Worm (Caenorhabditis elegans): ENCODE data around the gene gpdh-2.
A peak's percentile ranks its signal among the peaks of the same experiment; 100 is the strongest.

gpdh-2 gene

ce11 chrIII:9826005-9826404, 33.0 kb downstream of the gpdh-2 start (continued):
- TF ChIP-seq nhr-12 (tag; optimal IDR thresholded peaks at IDR 0.05) = no peak
- TF ChIP-seq grh-1 (GFP tag; IDR thresholded peaks at IDR 0.05) = 0 out of 2 replicates have a peak, but pooled peaks have one; percentile 10
- TF ChIP-seq mdl-1 (tag; optimal IDR thresholded peaks at IDR 0.05) = peak in 1 of 2 experiments; percentile 66
- TF ChIP-seq blmp-1 (tag; optimal IDR thresholded peaks at IDR 0.05) = peak; percentile 43
- TF ChIP-seq C16A3.4 (tag; optimal IDR thresholded peaks at IDR 0.05) = no peak
- TF ChIP-seq lir-3 (tag; optimal IDR thresholded peaks at IDR 0.05; ENCODE audit: poor library complexity) = peak; percentile 11
- TF ChIP-seq unc-98 (GFP tag; IDR thresholded peaks at IDR 0.05) = no peak
- TF ChIP-seq ama-1 (optimal IDR thresholded peaks at IDR 0.05) = peak; percentile 89
- no peak for TF ChIP-seq sox-4 (tag; optimal IDR thresholded peaks at IDR 0.05)
- peak; percentile 11 for TF ChIP-seq xbp-1 (tag; optimal IDR thresholded peaks at IDR 0.05)
- TF ChIP-seq efl-1 (optimal IDR thresholded peaks at IDR 0.05) = peak; percentile 36 to 53
- peak; percentile 44 to 81 for TF ChIP-seq efl-1 (GFP tag; optimal IDR thresholded peaks at IDR 0.05 in 1 of 2)
- TF ChIP-seq ceh-90 (tag; optimal IDR thresholded peaks at IDR 0.05) = no peak
- TF ChIP-seq lin-35 (GFP tag; optimal IDR thresholded peaks at IDR 0.05) = peak; percentile 10 to 61
- peak; percentile 76 for TF ChIP-seq mep-1 (tag; optimal IDR thresholded peaks at IDR 0.05)
- no peak for TF ChIP-seq zip-4 (GFP tag; optimal IDR thresholded peaks at IDR 0.05)

DNA sequence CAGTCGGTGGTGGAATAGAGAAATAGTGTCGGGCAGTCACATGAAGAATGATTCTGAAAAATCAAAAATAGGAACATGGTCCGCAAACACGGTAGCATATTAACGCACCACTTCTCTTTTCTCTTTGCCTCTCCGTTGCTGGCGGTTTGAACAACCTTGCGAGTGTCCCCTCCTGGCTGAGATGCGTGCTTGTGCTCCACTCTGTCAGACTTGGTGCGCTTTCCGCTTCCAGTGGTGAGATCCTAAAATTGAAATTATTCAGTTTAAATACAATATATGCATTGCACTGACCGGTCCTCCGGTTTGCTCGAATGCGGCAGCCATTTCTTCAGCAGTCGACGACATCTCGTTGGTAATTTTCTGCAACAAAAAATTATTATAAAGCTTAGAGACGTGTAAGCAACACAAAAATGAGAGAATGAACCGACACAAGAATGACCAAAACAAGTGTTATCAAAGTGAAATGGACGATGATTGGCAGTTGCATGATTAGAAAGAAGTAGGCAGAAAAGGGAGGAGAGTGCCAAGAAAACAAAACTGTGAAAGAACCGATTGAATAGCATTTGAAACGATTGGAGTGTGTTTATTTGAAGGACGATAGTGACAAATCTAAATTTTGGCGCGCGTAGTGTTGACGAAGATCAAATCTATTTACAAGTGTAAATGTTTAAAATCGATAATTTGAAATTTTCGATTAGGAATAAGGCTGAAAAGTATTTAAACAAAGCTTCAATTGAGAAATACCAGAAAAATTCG, 33.7 kb downstream of the gpdh-2 start, which contains the start of gene ZK632.9:
TSS of gene ZK632.9 (minus strand) at position 360 of the 756 bp plus-strand sequence.
- peak; percentile 21 to 33 (median 32) for TF ChIP-seq dpl-1 (GFP tag; optimal IDR thresholded peaks at IDR 0.05)
- TF ChIP-seq mep-1 (tag; optimal IDR thresholded peaks at IDR 0.05) = peak; percentile 12
- TF ChIP-seq lsy-2 (tag; optimal IDR thresholded peaks at IDR 0.05) = peak in 1 of 2 experiments; percentile 9
- peak; percentile 33 for TF ChIP-seq snu-23 (GFP tag; optimal IDR thresholded peaks at IDR 0.05)
- TF ChIP-seq lin-14 (GFP tag; optimal IDR thresholded peaks at IDR 0.05) = peak; percentile 31
- TF ChIP-seq blmp-1 (tag; optimal IDR thresholded peaks at IDR 0.05) = peak; percentile 58
- TF ChIP-seq ceh-88 (GFP tag; IDR thresholded peaks at IDR 0.05) = no peak
- no peak for TF ChIP-seq nhr-12 (tag; optimal IDR thresholded peaks at IDR 0.05)
- no peak for TF ChIP-seq lin-13 (GFP tag; optimal IDR thresholded peaks at IDR 0.05)
- peak; percentile 33 to 36 for TF ChIP-seq lin-35 (GFP tag; optimal IDR thresholded peaks at IDR 0.05)
- no peak for TF ChIP-seq elt-2 (tag; optimal IDR thresholded peaks at IDR 0.05)
- no peak for TF ChIP-seq C04F5.9 (tag; optimal IDR thresholded peaks at IDR 0.05)
- TF ChIP-seq nhr-11 (tag; optimal IDR thresholded peaks at IDR 0.05) = no peak
- TF ChIP-seq elt-3 (tag; optimal IDR thresholded peaks at IDR 0.05) = peak in 1 of 6 experiments; percentile 67
- TF ChIP-seq F16B12.6 (tag; optimal IDR thresholded peaks at IDR 0.05) = peak; percentile 30

- TF ChIP-seq nhr-20 (tag; optimal IDR thresholded peaks at IDR 0.05) (peak; percentile 31), C34B4.2 (tag; optimal IDR thresholded peaks at IDR 0.05) (no peak), lin-14 (GFP tag; optimal IDR thresholded peaks at IDR 0.05) (no peak), nhr-71 (tag; optimal IDR thresholded peaks at IDR 0.05) (peak; percentile 61), lsy-2 (tag; optimal IDR thresholded peaks at IDR 0.05) (no peak), nhr-19 (GFP tag; conservative IDR thresholded peaks at IDR 0.05) (0 out of 2 replicates have a peak, but pooled peaks have one; percentile 4), nhr-90 (tag; optimal IDR thresholded peaks at IDR 0.05; ENCODE audit: poor library complexity) (peak; percentile 43), unc-98 (GFP tag; IDR thresholded peaks at IDR 0.05) (no peak), nhr-85 (tag) (peak; percentile 81), lin-13 (GFP tag; optimal IDR thresholded peaks at IDR 0.05) (peak; percentile 8), grh-1 (GFP tag; IDR thresholded peaks at IDR 0.05) (0 out of 2 replicates have a peak, but pooled peaks have one; percentile 9), mab-9 (GFP tag; IDR thresholded peaks at IDR 0.05) (no peak), nhr-47 (tag; optimal IDR thresholded peaks at IDR 0.05) (peak; percentile 38), ama-1 (optimal IDR thresholded peaks at IDR 0.05) (peak; percentile 87), elt-2 (tag; optimal IDR thresholded peaks at IDR 0.05) (peak; percentile 11)
Measured at ce11 chrIII:9824330-9824934, 34.6 kb downstream of the gpdh-2 start, which contains the start of gene lin-52. Gene lin-52, minus strand, starts transcription at chrIII:9824750.
